Worm (Caenorhabditis elegans) whole organism, mixed stage, embryonic: ENCODE measurements around the gene lgc-20.

Experiments used
- bed-3 ChIP-seq: fragments of 200-800 bp; sonication (Bioruptor generic); optimal IDR thresholded peaks from 3 replicates; lab custom pipeline; 2018; ENCODE audit warnings: mild to moderate bottlenecking, missing genetic modification characterization, moderate library complexity, missing compliant biosample characterization
- cnd-1 ChIP-seq: fragments of 200-800 bp; sonication (Bioruptor generic); optimal IDR thresholded peaks from 2 replicates; lab custom pipeline; 2018; ENCODE audit warnings: mild to moderate bottlenecking, missing genetic modification characterization, missing compliant biosample characterization
- elt-1 ChIP-seq: sonication (generic microtip); optimal IDR thresholded peaks from 2 replicates; lab custom pipeline; 2017; ENCODE audit warnings: missing genetic modification characterization, mild to moderate bottlenecking, missing compliant biosample characterization, antibody characterized with exemption, moderate library complexity, borderline replicate concordance; ENCODE audit not compliant: insufficient read depth
- elt-3 ChIP-seq: fragments of 150-350 bp; optimal IDR thresholded peaks from 2 replicates; lab custom pipeline; 2014; ENCODE audit warnings: missing biosample characterization, missing genetic modification characterization
- mab-5 ChIP-seq: fragments of 150-350 bp; optimal IDR thresholded peaks from 2 replicates; lab custom pipeline; 2014; ENCODE audit warnings: missing biosample characterization, missing genetic modification characterization
- mep-1 ChIP-seq: fragments of 150-350 bp; optimal IDR thresholded peaks from 2 replicates; lab custom pipeline; 2017; ENCODE audit warnings: missing biosample characterization, missing genetic modification reagents, missing genetic modification characterization, inconsistent platforms
- nhr-12 ChIP-seq: fragments of 150-350 bp; optimal IDR thresholded peaks from 2 replicates; lab custom pipeline; 2014; ENCODE audit warnings: missing biosample characterization, missing genetic modification characterization
- nhr-237 ChIP-seq: fragments of 150-350 bp; optimal IDR thresholded peaks from 2 replicates; lab custom pipeline; 2014; ENCODE audit warnings: missing biosample characterization, missing genetic modification characterization
- nhr-28 ChIP-seq: fragments of 150-350 bp; optimal IDR thresholded peaks from 2 replicates; lab custom pipeline; 2014; ENCODE audit warnings: missing biosample characterization, missing genetic modification characterization
- nhr-76 ChIP-seq: sonication (generic microtip); optimal IDR thresholded peaks from 2 replicates; lab custom pipeline; 2017; ENCODE audit warnings: missing biosample characterization, missing genetic modification characterization
- sem-2 ChIP-seq: fragments of 200-800 bp; sonication (Bioruptor generic); optimal IDR thresholded peaks from 2 replicates; lab custom pipeline; 2018; ENCODE audit warnings: mild to moderate bottlenecking, missing genetic modification characterization, missing compliant biosample characterization
- snpc-4 ChIP-seq: fragments of 150-350 bp; optimal IDR thresholded peaks from 2 replicates; lab custom pipeline; 2014; ENCODE audit warnings: missing biosample characterization, missing genetic modification characterization
- sptf-1 ChIP-seq: sonication (generic microtip); optimal IDR thresholded peaks from 2 replicates; lab custom pipeline; 2017; ENCODE audit warnings: mild to moderate bottlenecking, missing genetic modification characterization, moderate library complexity, missing compliant biosample characterization
- unc-62 ChIP-seq: fragments of 150-350 bp; optimal IDR thresholded peaks from 2 replicates; lab custom pipeline; 2014; ENCODE audit warnings: missing biosample characterization, missing genetic modification reagents, missing genetic modification characterization

DNA sequence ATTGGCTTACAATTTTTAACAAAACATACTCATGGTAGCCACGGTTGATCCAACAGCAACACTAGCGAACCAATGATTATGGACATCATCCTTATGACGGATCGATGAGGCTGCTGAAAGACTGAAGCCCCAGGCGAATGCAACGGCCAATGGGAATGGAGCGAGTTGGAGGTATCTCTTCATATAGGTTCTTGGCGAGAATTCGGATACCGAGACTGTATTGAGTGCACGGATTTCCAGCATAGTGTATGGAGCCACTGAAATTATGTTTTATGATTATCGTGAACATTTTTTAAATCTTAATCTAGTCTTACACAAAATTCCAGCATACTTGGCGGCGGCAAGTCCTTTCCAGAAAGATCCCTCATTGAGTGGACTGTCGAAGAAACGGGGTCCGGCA is 1.1 kb upstream of the lgc-20 start:
- no peak for TF ChIP-seq nhr-237
- no peak for TF ChIP-seq elt-1 (tag; lab: Kevin White, UChicago)
- TF ChIP-seq bed-3 (GFP tag; lab: Kevin White, UChicago), result no peak
- TF ChIP-seq elt-3 (tag; lab: Kevin White, UChicago), result no peak
- no peak for TF ChIP-seq mab-5 (tag; lab: Kevin White, UChicago)
- no peak for TF ChIP-seq nhr-12 (tag; lab: Kevin White, UChicago)
- no peak for TF ChIP-seq sem-2 (GFP tag; lab: Kevin White, UChicago)
- TF ChIP-seq mep-1, result no peak
- no peak for TF ChIP-seq nhr-76 (tag; lab: Kevin White, UChicago)
- TF ChIP-seq nhr-28 (tag; lab: Kevin White, UChicago), result no peak
- no peak for TF ChIP-seq sptf-1 (tag; lab: Kevin White, UChicago)
- TF ChIP-seq unc-62, result no peak
- no peak for TF ChIP-seq cnd-1
- TF ChIP-seq snpc-4 (tag; lab: Kevin White, UChicago), result no peak
